Worm (Caenorhabditis elegans) whole organism, young adult: ENCODE results near the gene srw-94.
A peak's percentile ranks its signal among the peaks of the same experiment; 100 is the strongest.

Source experiments
- B0261.1 ChIP-seq: sonication (generic microtip); optimal IDR thresholded peaks from 2 replicates; lab custom pipeline; 2016; ENCODE audit warnings: mild to moderate bottlenecking, missing genetic modification characterization, moderate library complexity, missing compliant biosample characterization
- D2030.7 ChIP-seq: fragments of 200-800 bp; sonication (Bioruptor generic); IDR thresholded peaks from 2 replicates; pipeline ENCODE4 v1.3.6; 2022; ENCODE audit warnings: missing genetic modification reagents, missing genetic modification characterization, missing compliant biosample characterization
- F10E7.11 ChIP-seq: sonication (generic microtip); optimal IDR thresholded peaks from 2 replicates; lab custom pipeline; 2017; ENCODE audit warnings: mild to moderate bottlenecking, missing genetic modification characterization, moderate library complexity, missing compliant biosample characterization
- F33H1.4 ChIP-seq: fragments of 200-800 bp; sonication (Bioruptor generic); IDR thresholded peaks from 2 replicates; pipeline ENCODE4 v1.3.6; 2022; ENCODE audit warnings: missing genetic modification reagents, missing genetic modification characterization, missing compliant biosample characterization
- F37B4.10 ChIP-seq: fragments of 200-800 bp; sonication (Bioruptor generic); IDR thresholded peaks from 2 replicates; pipeline ENCODE4 v1.3.6; 2022; ENCODE audit warnings: missing genetic modification characterization, missing compliant biosample characterization
- F39B2.1 ChIP-seq: fragments of 200-800 bp; sonication (Bioruptor generic); IDR thresholded peaks from 2 replicates; pipeline ENCODE4 v1.3.6; 2022; ENCODE audit warnings: missing genetic modification reagents, missing genetic modification characterization, missing compliant biosample characterization
- F52B5.7 ChIP-seq: sonication (generic microtip); optimal IDR thresholded peaks from 2 replicates; lab custom pipeline; 2016; ENCODE audit warnings: mild to moderate bottlenecking, missing genetic modification characterization, missing compliant biosample characterization
- F57A8.1 ChIP-seq: fragments of 200-800 bp; sonication (Bioruptor generic); optimal IDR thresholded peaks from 2 replicates; lab custom pipeline; 2018; ENCODE audit warnings: mild to moderate bottlenecking, missing genetic modification characterization, moderate library complexity, missing compliant biosample characterization
- T07F8.4 ChIP-seq: sonication (generic microtip); optimal IDR thresholded peaks from 2 replicates; lab custom pipeline; 2016; ENCODE audit warnings: mild to moderate bottlenecking, missing genetic modification characterization, moderate library complexity, missing compliant biosample characterization
- T26A5.8 ChIP-seq: sonication (generic microtip); optimal IDR thresholded peaks from 2 replicates; lab custom pipeline; 2016; ENCODE audit warnings: missing genetic modification characterization, missing compliant biosample characterization
- Y67H2A.10 ChIP-seq: fragments of 200-800 bp; sonication (Bioruptor generic); conservative IDR thresholded peaks from 2 replicates; pipeline ENCODE4 v1.3.6; 2022; ENCODE audit warnings: missing genetic modification reagents, missing genetic modification characterization, missing compliant biosample characterization
- akir-1 ChIP-seq: fragments of 200-800 bp; sonication (Bioruptor generic); optimal IDR thresholded peaks from 2 replicates; lab custom pipeline; 2018; ENCODE audit warnings: mild to moderate bottlenecking, missing genetic modification characterization, moderate library complexity, missing compliant biosample characterization
- aptf-2 ChIP-seq: fragments of 200-800 bp; sonication (Bioruptor generic); conservative IDR thresholded peaks from 2 replicates; pipeline ENCODE4 v1.3.6; 2022; ENCODE audit warnings: missing genetic modification reagents, missing genetic modification characterization, missing compliant biosample characterization
- atf-7 ChIP-seq: sonication (generic microtip); optimal IDR thresholded peaks from 2 replicates; lab custom pipeline; 2017; ENCODE audit warnings: mild to moderate bottlenecking, missing genetic modification characterization, missing compliant biosample characterization
- attf-3 ChIP-seq: fragments of 200-800 bp; sonication (Bioruptor generic); conservative IDR thresholded peaks from 2 replicates; pipeline ENCODE4 v1.3.6; 2022; ENCODE audit warnings: missing genetic modification reagents, missing genetic modification characterization, missing compliant biosample characterization
- attf-5 ChIP-seq: fragments of 200-800 bp; sonication (Bioruptor generic); optimal IDR thresholded peaks from 2 replicates; lab custom pipeline; 2018; ENCODE audit warnings: mild to moderate bottlenecking, missing genetic modification characterization, missing compliant biosample characterization
- chd-7 ChIP-seq: sonication (generic microtip); optimal IDR thresholded peaks from 2 replicates; lab custom pipeline; 2016; ENCODE audit warnings: mild to moderate bottlenecking, missing genetic modification characterization, moderate library complexity, missing compliant biosample characterization
- die-1 ChIP-seq: sonication (generic microtip); optimal IDR thresholded peaks from 2 replicates; lab custom pipeline; 2016; ENCODE audit warnings: missing genotype, mild to moderate bottlenecking, missing genetic modification characterization, missing compliant biosample characterization
- dox-1 ChIP-seq: fragments of 200-800 bp; sonication (Bioruptor generic); IDR thresholded peaks from 2 replicates; pipeline ENCODE4 v1.3.6; 2022; ENCODE audit warnings: missing genetic modification reagents, missing genetic modification characterization, missing compliant biosample characterization
- ekl-4 ChIP-seq: fragments of 200-800 bp; sonication (Bioruptor generic); IDR thresholded peaks from 2 replicates; pipeline ENCODE4 v1.3.6; 2022; ENCODE audit warnings: missing genetic modification reagents, missing genetic modification characterization, missing compliant biosample characterization
- ets-4 ChIP-seq: fragments of 200-800 bp; sonication (Bioruptor generic); optimal IDR thresholded peaks from 2 replicates; lab custom pipeline; 2018; ENCODE audit warnings: mild to moderate bottlenecking, missing genetic modification characterization, missing compliant biosample characterization
- fkh-3 ChIP-seq: sonication (generic microtip); optimal IDR thresholded peaks from 2 replicates; lab custom pipeline; 2016; ENCODE audit warnings: mild to moderate bottlenecking, missing genetic modification characterization, missing compliant biosample characterization
- him-1 ChIP-seq: sonication (generic microtip); optimal IDR thresholded peaks from 2 replicates; lab custom pipeline; 2016; ENCODE audit warnings: missing genotype, missing genetic modification reagents, missing genetic modification characterization, missing compliant biosample characterization
- hrde-1 ChIP-seq: sonication (generic microtip); optimal IDR thresholded peaks from 2 replicates; lab custom pipeline; 2016; ENCODE audit warnings: missing genetic modification characterization, mild to moderate bottlenecking, missing compliant biosample characterization, moderate library complexity, missing genotype, missing genetic modification reagents, borderline replicate concordance
- hsf-1 ChIP-seq: fragments of 200-800 bp; sonication (Bioruptor generic); IDR thresholded peaks from 2 replicates; pipeline ENCODE4 v1.3.6; 2022; ENCODE audit warnings: missing genetic modification reagents, missing genetic modification characterization, missing compliant biosample characterization
- lag-1 ChIP-seq: fragments of 200-800 bp; sonication (Bioruptor generic); IDR thresholded peaks from 2 replicates; pipeline ENCODE4 v1.3.6; 2022; ENCODE audit warnings: missing genetic modification reagents, missing genetic modification characterization, missing compliant biosample characterization
- lir-1 ChIP-seq: fragments of 200-800 bp; sonication (Bioruptor generic); conservative IDR thresholded peaks from 2 replicates; pipeline ENCODE4 v1.3.6; 2022; ENCODE audit warnings: missing genetic modification reagents, missing genetic modification characterization, missing compliant biosample characterization
- lsl-1 ChIP-seq: fragments of 200-800 bp; sonication (Bioruptor generic); optimal IDR thresholded peaks from 2 replicates; lab custom pipeline; 2018; ENCODE audit warnings: mild to moderate bottlenecking, missing genetic modification characterization, moderate library complexity, missing compliant biosample characterization
- madf-6 ChIP-seq: fragments of 200-800 bp; sonication (Bioruptor generic); IDR thresholded peaks from 2 replicates; pipeline ENCODE4 v1.3.6; 2022; ENCODE audit warnings: missing genetic modification reagents, missing genetic modification characterization, missing compliant biosample characterization
- mcd-1 ChIP-seq: fragments of 200-800 bp; sonication (Bioruptor generic); IDR thresholded peaks from 2 replicates; pipeline ENCODE4 v1.3.6; 2022; ENCODE audit warnings: missing genetic modification reagents, missing genetic modification characterization, missing compliant biosample characterization
- mxl-1 ChIP-seq: sonication (generic microtip); optimal IDR thresholded peaks from 2 replicates; lab custom pipeline; 2016; ENCODE audit warnings: missing genetic modification characterization, missing compliant biosample characterization
- nfya-1 ChIP-seq: sonication (generic microtip); optimal IDR thresholded peaks from 2 replicates; lab custom pipeline; 2017; ENCODE audit warnings: antibody characterized with exemption, missing compliant biosample characterization, missing genetic modification characterization, borderline replicate concordance; ENCODE audit not compliant: insufficient read depth
- nfya-2 ChIP-seq: fragments of 200-800 bp; sonication (Bioruptor generic); IDR thresholded peaks from 2 replicates; pipeline ENCODE4 v1.3.6; 2022; ENCODE audit warnings: missing genetic modification reagents, missing genetic modification characterization, missing compliant biosample characterization
- nhr-27 ChIP-seq: fragments of 200-800 bp; sonication (Bioruptor generic); optimal IDR thresholded peaks from 2 replicates; lab custom pipeline; 2018; ENCODE audit warnings: mild to moderate bottlenecking, missing genetic modification characterization, moderate library complexity, missing compliant biosample characterization
- nhr-90 ChIP-seq: sonication (generic microtip); optimal IDR thresholded peaks from 2 replicates; lab custom pipeline; 2016; ENCODE audit warnings: missing genotype, mild to moderate bottlenecking, missing genetic modification characterization, missing compliant biosample characterization
- pha-4 ChIP-seq: fragments of 150-350 bp; sonication (generic microtip); optimal IDR thresholded peaks from 2 replicates; lab custom pipeline; 2014; ENCODE audit warnings: missing biosample characterization, missing genetic modification reagents, missing genetic modification characterization
- rpc-1 ChIP-seq, 2 experiments: fragments of 150-350 bp in 1 of 2; sonication (generic microtip) in 1 of 2; optimal IDR thresholded peaks; 2 replicates each; lab custom pipeline; 2014 to 2018; ENCODE audit warnings: missing biosample characterization in 1 of 2, missing genetic modification characterization in 1 of 2, missing genetic modification reagents in 1 of 2, missing genotype in 1 of 2
- sdz-38 ChIP-seq: sonication (generic microtip); optimal IDR thresholded peaks from 2 replicates; lab custom pipeline; 2016; ENCODE audit warnings: missing genotype, missing genetic modification characterization, missing compliant biosample characterization
- sea-2 ChIP-seq: fragments of 200-800 bp; sonication (Bioruptor generic); IDR thresholded peaks from 2 replicates; pipeline ENCODE4 v1.3.6; 2022; ENCODE audit warnings: missing genetic modification characterization, missing compliant biosample characterization
- snpc-1.1 ChIP-seq: sonication (generic microtip); optimal IDR thresholded peaks from 2 replicates; lab custom pipeline; 2017; ENCODE audit warnings: missing genetic modification characterization, mild to moderate bottlenecking, missing compliant biosample characterization, antibody characterized with exemption, moderate library complexity, missing genotype, missing genetic modification reagents; ENCODE audit not compliant: insufficient read depth
- snpc-3.4 ChIP-seq: sonication (generic microtip); optimal IDR thresholded peaks from 2 replicates; lab custom pipeline; 2017; ENCODE audit warnings: missing genetic modification characterization, mild to moderate bottlenecking, missing compliant biosample characterization, antibody characterized with exemption, moderate library complexity, missing genotype, missing genetic modification reagents
- snpc-4 ChIP-seq, 5 experiments: fragments of 150-350 bp in 1 of 5; sonication (generic microtip) in 4 of 5; optimal IDR thresholded peaks; 2 replicates each; lab custom pipeline; 2014 to 2018; ENCODE audit warnings: missing genetic modification characterization in 5 of 5, missing biosample characterization in 3 of 5, antibody characterized with exemption in 2 of 5, mild to moderate bottlenecking in 2 of 5, missing compliant biosample characterization in 2 of 5, missing genotype in 2 of 5, moderate library complexity in 2 of 5, missing genetic modification reagents in 1 of 5
- somi-1 ChIP-seq: fragments of 200-800 bp; sonication (Bioruptor generic); optimal IDR thresholded peaks from 2 replicates; lab custom pipeline; 2018; ENCODE audit warnings: mild to moderate bottlenecking, missing genetic modification characterization, missing compliant biosample characterization
- tlf-1 ChIP-seq: fragments of 200-800 bp; sonication (Bioruptor generic); optimal IDR thresholded peaks from 2 replicates; lab custom pipeline; 2018; ENCODE audit warnings: mild to moderate bottlenecking, missing genetic modification characterization, missing compliant biosample characterization
- unc-130 ChIP-seq: sonication (generic microtip); optimal IDR thresholded peaks from 2 replicates; lab custom pipeline; 2016; ENCODE audit warnings: missing genetic modification reagents, missing genetic modification characterization, missing compliant biosample characterization
- zfh-2 ChIP-seq: fragments of 200-800 bp; sonication (Bioruptor generic); conservative IDR thresholded peaks from 2 replicates; pipeline ENCODE4 v1.3.6; 2022; ENCODE audit warnings: missing genetic modification reagents, missing genetic modification characterization, missing compliant biosample characterization
- ztf-22 ChIP-seq: fragments of 200-800 bp; sonication (Bioruptor generic); optimal IDR thresholded peaks from 2 replicates; lab custom pipeline; 2018; ENCODE audit warnings: mild to moderate bottlenecking, missing genetic modification characterization, moderate library complexity, missing compliant biosample characterization
- ztf-3 ChIP-seq: fragments of 200-800 bp; sonication (Bioruptor generic); optimal IDR thresholded peaks from 2 replicates; lab custom pipeline; 2018; ENCODE audit warnings: mild to moderate bottlenecking, missing genetic modification characterization, missing compliant biosample characterization

The srw-94 gene

DNA sequence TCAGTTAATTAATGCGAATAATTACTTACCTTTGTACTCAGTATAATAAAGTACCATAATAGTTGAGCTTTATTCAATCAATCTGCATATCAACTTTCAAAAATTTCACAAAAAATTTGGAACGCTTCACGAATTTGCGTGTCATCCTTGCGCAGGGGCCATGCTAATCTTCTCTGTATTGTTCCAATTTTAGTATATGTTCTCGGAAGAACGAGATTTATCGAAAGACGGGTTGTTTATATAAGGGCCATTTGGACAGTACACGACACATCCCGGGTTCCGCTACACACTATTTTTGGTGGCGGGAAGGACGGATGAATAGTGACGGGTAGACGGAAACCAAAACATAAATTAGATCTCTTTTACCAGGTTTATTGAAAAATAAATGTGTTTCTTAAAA lies 50.2 kb downstream of the srw-94 start:
- TF ChIP-seq B0261.1: peak; percentile 48
- TF ChIP-seq fkh-3: no peak
- no peak for TF ChIP-seq atf-7 (tag; lab: Kevin White, UChicago)
- no peak for TF ChIP-seq lsl-1 (GFP tag; lab: Kevin White, UChicago)
- TF ChIP-seq ztf-3 (GFP tag; lab: Kevin White, UChicago): no peak
- TF ChIP-seq dox-1: no peak
- no peak for TF ChIP-seq Y67H2A.10 (GFP tag; lab: Robert Waterston, UW)
- TF ChIP-seq akir-1: no peak
- no peak for TF ChIP-seq F52B5.7 (tag; lab: Kevin White, UChicago)
- no peak for TF ChIP-seq nfya-1
- TF ChIP-seq snpc-3.4: peak; percentile 46
- no peak for TF ChIP-seq ztf-22 (GFP tag; lab: Kevin White, UChicago)
- TF ChIP-seq T26A5.8: no peak
- TF ChIP-seq tlf-1 (GFP tag; lab: Kevin White, UChicago): no peak
- no peak for TF ChIP-seq sdz-38 (tag; lab: Kevin White, UChicago)
- no peak for TF ChIP-seq hrde-1 (tag; lab: Kevin White, UChicago)
- no peak for TF ChIP-seq nfya-2 (GFP tag; lab: Robert Waterston, UW)
- no peak for TF ChIP-seq pha-4 (tag; lab: Kevin White, UChicago)
- TF ChIP-seq F10E7.11 (tag; lab: Kevin White, UChicago): no peak
- TF ChIP-seq attf-5: no peak
- TF ChIP-seq snpc-4 (GFP tag; optimal IDR thresholded peaks at IDR 0.05; lab: Kevin White, UChicago): peak; percentile 70
- TF ChIP-seq snpc-4 (tag; optimal IDR thresholded peaks at IDR 0.05; lab: Kevin White, UChicago): peak; percentile 77 to 92 (median 86)
- peak; percentile 88 for TF ChIP-seq snpc-1.1 (tag; lab: Kevin White, UChicago)
- no peak for TF ChIP-seq lir-1
- no peak for TF ChIP-seq mxl-1
- no peak for TF ChIP-seq attf-3
- TF ChIP-seq die-1 (tag; lab: Kevin White, UChicago): peak; percentile 33
- TF ChIP-seq ets-4 (GFP tag; lab: Kevin White, UChicago): no peak
- no peak for TF ChIP-seq nhr-27 (tag; lab: Kevin White, UChicago)
- TF ChIP-seq madf-6 (GFP tag; lab: Robert Waterston, UW): no peak
- peak; percentile 21; the same call in 1 of the 2 replicates for TF ChIP-seq ekl-4
- TF ChIP-seq him-1: peak; percentile 31
- no peak for TF ChIP-seq zfh-2 (GFP tag; lab: Robert Waterston, UW)
- no peak for TF ChIP-seq sea-2 (GFP tag; lab: Robert Waterston, UW)
- TF ChIP-seq F33H1.4 (GFP tag; lab: Robert Waterston, UW): no peak
- no peak for TF ChIP-seq lag-1 (GFP tag; lab: Robert Waterston, UW)
- TF ChIP-seq aptf-2 (GFP tag; lab: Robert Waterston, UW): no peak
- no peak for TF ChIP-seq somi-1 (GFP tag; lab: Kevin White, UChicago)
- no peak for TF ChIP-seq F57A8.1 (GFP tag; lab: Kevin White, UChicago)
- TF ChIP-seq T07F8.4 (tag; lab: Kevin White, UChicago): no peak
- no peak for TF ChIP-seq F37B4.10 (GFP tag; lab: Robert Waterston, UW)
- TF ChIP-seq hsf-1: 0 out of 2 replicates have a peak, but pooled peaks have one; percentile 34
- TF ChIP-seq unc-130: no peak
- TF ChIP-seq mcd-1 (GFP tag; lab: Robert Waterston, UW): no peak
- TF ChIP-seq D2030.7: peak; percentile 53; the same call in 1 of the 2 replicates
- TF ChIP-seq F39B2.1 (GFP tag; lab: Robert Waterston, UW): no peak
- TF ChIP-seq rpc-1 (optimal IDR thresholded peaks at IDR 0.05; lab: Kevin White, UChicago): peak; percentile 50
- peak; percentile 82 for TF ChIP-seq rpc-1 (tag; optimal IDR thresholded peaks at IDR 0.05; lab: Kevin White, UChicago)
- no peak for TF ChIP-seq chd-7
- no peak for TF ChIP-seq nhr-90 (tag; lab: Kevin White, UChicago)
